Fruit fly (Drosophila melanogaster): ENCODE data around the gene wgn.

Gene wgn

dm6 chrX:18634716-18635115 is at the start of gene wgn (continued):
- TF ChIP-seq CG11456 (GFP tag; IDR thresholded peaks at IDR 0.05): no peak
- TF ChIP-seq Dek (tag; optimal IDR thresholded peaks at IDR 0.05): no peak
- TF ChIP-seq inv (GFP tag; IDR thresholded peaks at IDR 0.05; ENCODE audit: partially characterized antibody): peak; percentile 43; the same call in 1 of the 2 replicates
- no peak for TF ChIP-seq gt (GFP tag; IDR thresholded peaks at IDR 0.05)
- no peak for TF ChIP-seq twi (tag; optimal IDR thresholded peaks at IDR 0.05)
- no peak; the same call in 1 of the 2 replicates for TF ChIP-seq unc-4 (GFP tag; IDR thresholded peaks at IDR 0.05; ENCODE audit: partially characterized antibody)
- TF ChIP-seq Poxn (GFP tag; IDR thresholded peaks at IDR 0.05): no peak
- no peak for TF ChIP-seq CG14965 (GFP tag; optimal IDR thresholded peaks at IDR 0.05; ENCODE audit: borderline replicate concordance)
- no peak for TF ChIP-seq D19B (GFP tag; optimal IDR thresholded peaks at IDR 0.05)
- TF ChIP-seq fd64A (GFP tag; optimal IDR thresholded peaks at IDR 0.05): no peak
- no peak for TF ChIP-seq CG4617 (GFP tag; optimal IDR thresholded peaks at IDR 0.05; ENCODE audit: borderline replicate concordance)
- no peak for TF ChIP-seq klu (GFP tag; IDR thresholded peaks at IDR 0.05)
- no peak for TF ChIP-seq Dfd (GFP tag; optimal IDR thresholded peaks at IDR 0.05)
- 0 out of 2 replicates have a peak, but pooled peaks have one; percentile 6 for TF ChIP-seq slbo (GFP tag; IDR thresholded peaks at IDR 0.05)
- no peak for TF ChIP-seq CG8089 (GFP tag; optimal IDR thresholded peaks at IDR 0.05)
- no peak for TF ChIP-seq CG2116 (GFP tag; optimal IDR thresholded peaks at IDR 0.05)
- no peak for TF ChIP-seq esg (GFP tag; conservative IDR thresholded peaks at IDR 0.05)
- TF ChIP-seq Fer3 (tag; optimal IDR thresholded peaks at IDR 0.05): no peak
- no peak for TF ChIP-seq CG6813 (GFP tag; optimal IDR thresholded peaks at IDR 0.05)
- TF ChIP-seq CG15073 (GFP tag; optimal IDR thresholded peaks at IDR 0.05): no peak
- no peak for TF ChIP-seq CG6175 (GFP tag; IDR thresholded peaks at IDR 0.05)
- TF ChIP-seq Bteb2 (GFP tag; optimal IDR thresholded peaks at IDR 0.05): no peak
- no peak for TF ChIP-seq crp (GFP tag; optimal IDR thresholded peaks at IDR 0.05)
- TF ChIP-seq lov (optimal IDR thresholded peaks at IDR 0.05): no peak
- no peak for TF ChIP-seq lov (GFP tag; IDR thresholded peaks at IDR 0.05)
- no peak for TF ChIP-seq CG11723 (GFP tag; optimal IDR thresholded peaks at IDR 0.05)
- no peak for TF ChIP-seq CG4854 (GFP tag; optimal IDR thresholded peaks at IDR 0.05)
- no peak for TF ChIP-seq trh (GFP tag; optimal IDR thresholded peaks at IDR 0.05)
- TF ChIP-seq Side (GFP tag; optimal IDR thresholded peaks at IDR 0.05): no peak
- no peak for TF ChIP-seq CG15514 (GFP tag; optimal IDR thresholded peaks at IDR 0.05)
- no peak for TF ChIP-seq run (tag; optimal IDR thresholded peaks at IDR 0.05)
- no peak for TF ChIP-seq CG4730 (GFP tag; IDR thresholded peaks at IDR 0.05)
- no peak for TF ChIP-seq Chrac-16 (GFP tag; optimal IDR thresholded peaks at IDR 0.05)
- no peak for TF ChIP-seq phol (tag; optimal IDR thresholded peaks at IDR 0.05)
- no peak for TF ChIP-seq Myb (GFP tag; optimal IDR thresholded peaks at IDR 0.05)
- TF ChIP-seq CG15479 (GFP tag; optimal IDR thresholded peaks at IDR 0.05): no peak
- peak; percentile 71; the same call in 2 of the 3 replicates for TF ChIP-seq mld (GFP tag; IDR thresholded peaks at IDR 0.05; ENCODE audit: partially characterized antibody)
- TF ChIP-seq amos (GFP tag; IDR thresholded peaks at IDR 0.05; ENCODE audit: partially characterized antibody): peak; percentile 75
- TF ChIP-seq zfh1 (GFP tag; IDR thresholded peaks at IDR 0.05): 0 out of 3 replicates have a peak, but pooled peaks have one; percentile 27
- TF ChIP-seq CG13424 (tag; optimal IDR thresholded peaks at IDR 0.05): no peak
- TF ChIP-seq CG2129 (GFP tag; IDR thresholded peaks at IDR 0.05; ENCODE audit: partially characterized antibody): peak; percentile 74
- no peak for TF ChIP-seq CG1647 (GFP tag; optimal IDR thresholded peaks at IDR 0.05)
- TF ChIP-seq NFAT (GFP tag; IDR thresholded peaks at IDR 0.05): no peak
- TF ChIP-seq bowl (GFP tag; IDR thresholded peaks at IDR 0.05): no peak
- TF ChIP-seq Six4 (GFP tag; optimal IDR thresholded peaks at IDR 0.05): no peak
- TF ChIP-seq grn (GFP tag; optimal IDR thresholded peaks at IDR 0.05): peak; percentile 24
- TF ChIP-seq corto (GFP tag; optimal IDR thresholded peaks at IDR 0.05): no peak
- peak; percentile 36; the same call in 1 of the 2 replicates for TF ChIP-seq CG4360 (GFP tag; IDR thresholded peaks at IDR 0.05)
- no peak for TF ChIP-seq CG12071 (GFP tag; optimal IDR thresholded peaks at IDR 0.05)
- TF ChIP-seq CG8281 (tag; optimal IDR thresholded peaks at IDR 0.05): no peak
- no peak for TF ChIP-seq CG11093 (GFP tag; IDR thresholded peaks at IDR 0.05)
